Worm (Caenorhabditis elegans): ENCODE data around the gene tars-1.

- no peak for TF ChIP-seq nfya-2 (GFP tag; IDR thresholded peaks at IDR 0.05)
- no peak for TF ChIP-seq unc-62 (GFP tag; optimal IDR thresholded peaks at IDR 0.05)
- no peak for TF ChIP-seq ztf-26 (tag; optimal IDR thresholded peaks at IDR 0.05)
Measured at ce11 chrII:11727438-11727837, 32.0 kb upstream of the tars-1 start.

Data from whole organism, young adult.